Worm (Caenorhabditis elegans): ENCODE results near the gene F23D12.7.

F23D12.7 gene

ce11 chrX:14487832-14488231 is 34.2 kb upstream of the F23D12.7 start:
- TF ChIP-seq dve-1 (tag; optimal IDR thresholded peaks at IDR 0.05) (no peak), hlh-30 (tag; optimal IDR thresholded peaks at IDR 0.05; ENCODE audit: insufficient read depth) (no peak), tbx-7 (tag; optimal IDR thresholded peaks at IDR 0.05) (no peak), pax-1 (tag; optimal IDR thresholded peaks at IDR 0.05) (no peak), lim-6 (tag; optimal IDR thresholded peaks at IDR 0.05) (no peak), sdc-2 (tag; optimal IDR thresholded peaks at IDR 0.05) (no peak), sox-2 (GFP tag; IDR thresholded peaks at IDR 0.05) (no peak), ceh-34 (tag; optimal IDR thresholded peaks at IDR 0.05) (no peak), F13H6.1 (tag; optimal IDR thresholded peaks at IDR 0.05) (no peak), gmeb-2 (tag; optimal IDR thresholded peaks at IDR 0.05) (no peak), zip-5 (tag; optimal IDR thresholded peaks at IDR 0.05) (no peak), ahr-1 (tag; optimal IDR thresholded peaks at IDR 0.05) (no peak), ceh-9 (tag; optimal IDR thresholded peaks at IDR 0.05) (no peak), ceh-14 (tag; optimal IDR thresholded peaks at IDR 0.05) (no peak), nfya-1 (tag; optimal IDR thresholded peaks at IDR 0.05) (no peak), mec-3 (tag; optimal IDR thresholded peaks at IDR 0.05; ENCODE audit: borderline replicate concordance) (no peak), ceh-31 (tag; optimal IDR thresholded peaks at IDR 0.05) (no peak), che-1 (tag; optimal IDR thresholded peaks at IDR 0.05) (no peak)

ce11 chrX:14487333-14487732 is 33.7 kb upstream of the F23D12.7 start:
- TF ChIP-seq unc-42 (tag; optimal IDR thresholded peaks at IDR 0.05) (peak; percentile 49), ceh-19 (GFP tag; optimal IDR thresholded peaks at IDR 0.05) (no peak), tbx-2 (tag; optimal IDR thresholded peaks at IDR 0.05) (no peak)

- TF ChIP-seq nfya-1 (tag; optimal IDR thresholded peaks at IDR 0.05) = peak; percentile 28
- no peak for TF ChIP-seq hlh-30 (tag; optimal IDR thresholded peaks at IDR 0.05; ENCODE audit: insufficient read depth)
- TF ChIP-seq ceh-31 (tag; optimal IDR thresholded peaks at IDR 0.05) = peak; percentile 76
- no peak for TF ChIP-seq pat-9 (tag; optimal IDR thresholded peaks at IDR 0.05)
- TF ChIP-seq elt-2 (tag; optimal IDR thresholded peaks at IDR 0.05) = peak; percentile 7
- TF ChIP-seq ceh-24 (tag; optimal IDR thresholded peaks at IDR 0.05) = no peak
- peak; percentile 11 for TF ChIP-seq ztf-16 (tag; optimal IDR thresholded peaks at IDR 0.05)
- TF ChIP-seq odd-2 (tag; optimal IDR thresholded peaks at IDR 0.05) = no peak
- TF ChIP-seq sox-2 (GFP tag; IDR thresholded peaks at IDR 0.05) = 0 out of 2 replicates have a peak, but pooled peaks have one; percentile 7
- no peak for TF ChIP-seq syd-9 (tag; optimal IDR thresholded peaks at IDR 0.05)
- peak; percentile 84 for TF ChIP-seq ref-2 (tag; optimal IDR thresholded peaks at IDR 0.05)
- TF ChIP-seq tbx-2 (tag; optimal IDR thresholded peaks at IDR 0.05) = peak; percentile 94
- peak; percentile 61 for TF ChIP-seq sdc-2 (tag; optimal IDR thresholded peaks at IDR 0.05)
- no peak for TF ChIP-seq ttx-3 (tag; optimal IDR thresholded peaks at IDR 0.05)
Observed at ce11 chrX:14486503-14486902, 32.9 kb upstream of the F23D12.7 start.

- TF ChIP-seq lim-6 (tag; optimal IDR thresholded peaks at IDR 0.05) (no peak), nhr-11 (tag; optimal IDR thresholded peaks at IDR 0.05) (no peak)
Observed at ce11 chrX:14484827-14485226, 31.2 kb upstream of the F23D12.7 start, which contains the start of gene M163.8. M163.8 (plus strand) TSS chrX:14485127.

ce11 chrX:14481637-14482036 is 28.0 kb upstream of the F23D12.7 start:
- TF ChIP-seq hlh-15 (tag; optimal IDR thresholded peaks at IDR 0.05) = no peak
- no peak for TF ChIP-seq pqm-1 (tag; optimal IDR thresholded peaks at IDR 0.05)
- TF ChIP-seq lim-6 (tag; optimal IDR thresholded peaks at IDR 0.05) = no peak
- no peak for TF ChIP-seq hlh-13 (GFP tag; optimal IDR thresholded peaks at IDR 0.05)

ce11 chrX:14480248-14480647 is 26.6 kb upstream of the F23D12.7 start, which contains the start of gene gfi-3:
gfi-3 (plus strand) TSS chrX:14480572.
- TF ChIP-seq T23F11.4 (GFP tag; optimal IDR thresholded peaks at IDR 0.05) (no peak), sox-4 (tag; optimal IDR thresholded peaks at IDR 0.05) (peak; percentile 33), ttx-3 (tag; optimal IDR thresholded peaks at IDR 0.05) (peak; percentile 41), ref-2 (tag; optimal IDR thresholded peaks at IDR 0.05) (no peak), ceh-2 (tag; optimal IDR thresholded peaks at IDR 0.05) (peak; percentile 4), ztf-16 (tag; optimal IDR thresholded peaks at IDR 0.05) (no peak), zip-5 (tag; optimal IDR thresholded peaks at IDR 0.05) (no peak), eyg-1 (tag; optimal IDR thresholded peaks at IDR 0.05) (no peak), tbx-7 (tag; optimal IDR thresholded peaks at IDR 0.05) (no peak), ceh-48 (tag; optimal IDR thresholded peaks at IDR 0.05) (peak; percentile 18), K09A11.1 (tag; optimal IDR thresholded peaks at IDR 0.05; ENCODE audit: insufficient read depth) (no peak), mec-3 (tag; optimal IDR thresholded peaks at IDR 0.05; ENCODE audit: borderline replicate concordance) (no peak), hlh-13 (GFP tag; optimal IDR thresholded peaks at IDR 0.05) (no peak), ceh-34 (tag; optimal IDR thresholded peaks at IDR 0.05) (peak; percentile 77), gmeb-2 (tag; optimal IDR thresholded peaks at IDR 0.05) (peak; percentile 26), ama-1 (optimal IDR thresholded peaks at IDR 0.05) (no peak), lim-6 (tag; optimal IDR thresholded peaks at IDR 0.05) (no peak), ceh-18 (tag; optimal IDR thresholded peaks at IDR 0.05) (peak; percentile 61), sdc-2 (tag; optimal IDR thresholded peaks at IDR 0.05) (peak; percentile 76), rnt-1 (tag; optimal IDR thresholded peaks at IDR 0.05) (peak; percentile 25)

Data from whole organism, late embryonic.